Fruit fly (Drosophila melanogaster) whole organism, prepupa: ENCODE measurements around the gene Tps1.
A peak's percentile ranks its signal among the peaks of the same experiment; 100 is the strongest.

Experiments used
- Blimp-1 ChIP-seq: fragments of 200-800 bp; sonication (Bioruptor generic); optimal IDR thresholded peaks from 3 replicates; lab custom pipeline; 2017; ENCODE audit warnings: missing biosample characterization, missing genetic modification characterization, mild to moderate bottlenecking, moderate library complexity, missing genetic modification reagents
- CG10631 ChIP-seq: fragments of 200-800 bp; sonication (Bioruptor generic); optimal IDR thresholded peaks from 2 replicates; lab custom pipeline; 2016; ENCODE audit warnings: missing biosample characterization, missing genetic modification characterization
- CG10669 ChIP-seq: fragments of 200-800 bp; sonication (Bioruptor generic); optimal IDR thresholded peaks from 3 replicates; lab custom pipeline; 2018; ENCODE audit warnings: missing biosample characterization, mild to moderate bottlenecking, missing genetic modification characterization, moderate library complexity
- CG11294 ChIP-seq: fragments of 200-800 bp; sonication (Bioruptor generic); IDR thresholded peaks from 2 replicates; pipeline ENCODE4 v1.3.6; 2022; ENCODE audit warnings: missing biosample characterization, missing genetic modification characterization
- CG11762 ChIP-seq: fragments of 200-800 bp; sonication (Bioruptor generic); optimal IDR thresholded peaks from 3 replicates; lab custom pipeline; 2016; ENCODE audit warnings: missing biosample characterization, missing genetic modification characterization; ENCODE audit not compliant: insufficient read depth
- CG15336 ChIP-seq: fragments of 200-800 bp; sonication (Bioruptor generic); IDR thresholded peaks from 2 replicates; pipeline ENCODE4 v1.3.6; 2022; ENCODE audit warnings: missing biosample characterization, missing genetic modification characterization
- CG1621 ChIP-seq: fragments of 200-800 bp; sonication (Bioruptor generic); optimal IDR thresholded peaks from 3 replicates; lab custom pipeline; 2018; ENCODE audit warnings: missing biosample characterization, mild to moderate bottlenecking, missing genetic modification characterization
- CG16779 ChIP-seq: fragments of 200-800 bp; sonication (Bioruptor generic); optimal IDR thresholded peaks from 3 replicates; lab custom pipeline; 2017; ENCODE audit warnings: missing biosample characterization, mild to moderate bottlenecking, missing genetic modification characterization
- CG3032 ChIP-seq: fragments of 200-800 bp; optimal IDR thresholded peaks from 2 replicates; lab custom pipeline; 2019; ENCODE audit warnings: missing biosample characterization, mild to moderate bottlenecking, missing genetic modification characterization, moderate library complexity
- CG31627 ChIP-seq: fragments of 200-800 bp; sonication (Bioruptor generic); optimal IDR thresholded peaks from 3 replicates; lab custom pipeline; 2016; ENCODE audit warnings: missing biosample characterization, missing genetic modification characterization
- CG32006 ChIP-seq: fragments of 200-800 bp; sonication (Bioruptor generic); optimal IDR thresholded peaks from 3 replicates; lab custom pipeline; 2017; ENCODE audit warnings: missing biosample characterization, mild to moderate bottlenecking, missing genetic modification characterization
- CG3919 ChIP-seq: fragments of 200-800 bp; sonication (Bioruptor generic); optimal IDR thresholded peaks from 3 replicates; lab custom pipeline; 2016; ENCODE audit warnings: missing biosample characterization, missing genetic modification characterization
- CG4318 ChIP-seq: fragments of 200-800 bp; sonication (Bioruptor generic); optimal IDR thresholded peaks from 3 replicates; lab custom pipeline; 2017; ENCODE audit warnings: missing biosample characterization, mild to moderate bottlenecking, missing genetic modification characterization
- CG6276 ChIP-seq: fragments of 200-800 bp; sonication (Bioruptor generic); optimal IDR thresholded peaks from 2 replicates; lab custom pipeline; 2017; ENCODE audit warnings: missing biosample characterization, mild to moderate bottlenecking, missing genetic modification characterization
- CG6792 ChIP-seq: fragments of 200-800 bp; sonication (Bioruptor generic); optimal IDR thresholded peaks from 3 replicates; lab custom pipeline; 2016; ENCODE audit warnings: missing biosample characterization, missing genetic modification characterization
- CG6808 ChIP-seq: fragments of 200-800 bp; sonication (Bioruptor generic); optimal IDR thresholded peaks from 3 replicates; lab custom pipeline; 2017; ENCODE audit warnings: missing biosample characterization, missing genetic modification characterization, mild to moderate bottlenecking, moderate library complexity, missing genetic modification reagents
- CG6854 ChIP-seq: fragments of 200-800 bp; sonication (Bioruptor generic); optimal IDR thresholded peaks from 2 replicates; lab custom pipeline; 2017; ENCODE audit warnings: missing biosample characterization, mild to moderate bottlenecking, missing genetic modification characterization
- CG7368 ChIP-seq: fragments of 200-800 bp; sonication (Bioruptor generic); optimal IDR thresholded peaks from 3 replicates; lab custom pipeline; 2016; ENCODE audit warnings: missing biosample characterization, missing genetic modification characterization
- CG8119 ChIP-seq: fragments of 200-800 bp; sonication (Bioruptor generic); IDR thresholded peaks from 3 replicates; pipeline ENCODE4 v1.3.6; 2022; ENCODE audit warnings: missing biosample characterization, missing genetic modification characterization
- Eip75B ChIP-seq: fragments of 200-800 bp; sonication (Bioruptor generic); optimal IDR thresholded peaks from 3 replicates; lab custom pipeline; 2016; ENCODE audit warnings: missing biosample characterization, missing genetic modification characterization
- Eip78C ChIP-seq: fragments of 200-800 bp; sonication (Bioruptor generic); peaks from one replicate; lab custom pipeline; 2016; ENCODE audit warnings: missing biosample characterization, missing genetic modification characterization
- Eip93F ChIP-seq: fragments of 200-800 bp; sonication (Bioruptor generic); optimal IDR thresholded peaks from 2 replicates; lab custom pipeline; 2016; ENCODE audit warnings: missing biosample characterization, mild to moderate bottlenecking, missing genetic modification characterization
- Ets21C ChIP-seq: fragments of 200-800 bp; sonication (Bioruptor generic); optimal IDR thresholded peaks from 3 replicates; lab custom pipeline; 2016; ENCODE audit warnings: missing biosample characterization, missing genetic modification characterization
- Ets96B ChIP-seq: fragments of 200-800 bp; optimal IDR thresholded peaks from 2 replicates; lab custom pipeline; 2019; ENCODE audit warnings: missing biosample characterization, mild to moderate bottlenecking, missing genetic modification characterization, moderate library complexity
- Gug ChIP-seq: fragments of 200-800 bp; sonication (Bioruptor generic); IDR thresholded peaks from 2 replicates; pipeline ENCODE4 v1.3.6; 2022; ENCODE audit warnings: missing biosample characterization, missing genetic modification characterization
- Hr38 ChIP-seq: sonication (Bioruptor generic); optimal IDR thresholded peaks from 2 replicates; lab custom pipeline; 2016; ENCODE audit warnings: missing biosample characterization, missing genetic modification characterization
- Hr39 ChIP-seq: fragments of 200-800 bp; sonication (Bioruptor generic); optimal IDR thresholded peaks from 2 replicates; lab custom pipeline; 2016; ENCODE audit warnings: missing biosample characterization, missing genetic modification characterization
- Hr4 ChIP-seq: fragments of 200-800 bp; sonication (Bioruptor generic); optimal IDR thresholded peaks from 3 replicates; lab custom pipeline; 2016; ENCODE audit warnings: missing biosample characterization, missing genetic modification characterization
- Lpt ChIP-seq: fragments of 200-800 bp; sonication (Bioruptor generic); optimal IDR thresholded peaks from 3 replicates; lab custom pipeline; 2016; ENCODE audit warnings: missing biosample characterization, missing genetic modification characterization
- Met ChIP-seq: fragments of 200-800 bp; sonication (Bioruptor generic); optimal IDR thresholded peaks from 3 replicates; lab custom pipeline; 2016; ENCODE audit warnings: missing biosample characterization, missing genetic modification characterization
- OdsH ChIP-seq: fragments of 200-800 bp; sonication (Bioruptor generic); optimal IDR thresholded peaks from 3 replicates; lab custom pipeline; 2016; ENCODE audit warnings: missing biosample characterization, missing genetic modification characterization
- Smox ChIP-seq: fragments of 200-800 bp; sonication (Bioruptor generic); optimal IDR thresholded peaks from 3 replicates; lab custom pipeline; 2016; ENCODE audit warnings: missing biosample characterization, missing genetic modification characterization
- Sox102F ChIP-seq: fragments of 200-800 bp; sonication (Bioruptor generic); optimal IDR thresholded peaks from 2 replicates; lab custom pipeline; 2016; ENCODE audit warnings: missing biosample characterization, mild to moderate bottlenecking, missing genetic modification characterization
- Sox15 ChIP-seq: fragments of 200-800 bp; sonication (Bioruptor generic); optimal IDR thresholded peaks from 3 replicates; lab custom pipeline; 2016; ENCODE audit warnings: missing biosample characterization, missing genetic modification characterization
- achi ChIP-seq: fragments of 200-800 bp; sonication (Bioruptor generic); optimal IDR thresholded peaks from 3 replicates; lab custom pipeline; 2016; ENCODE audit warnings: missing biosample characterization, missing genetic modification characterization
- acj6 ChIP-seq: fragments of 200-800 bp; sonication (Bioruptor generic); optimal IDR thresholded peaks from 3 replicates; lab custom pipeline; 2016; ENCODE audit warnings: missing biosample characterization, missing genetic modification characterization
- cyc ChIP-seq: fragments of 200-800 bp; sonication (Bioruptor generic); optimal IDR thresholded peaks from 3 replicates; lab custom pipeline; 2016; ENCODE audit warnings: missing biosample characterization, missing genetic modification characterization
- dac ChIP-seq: fragments of 200-800 bp; sonication (Bioruptor generic); optimal IDR thresholded peaks from 2 replicates; lab custom pipeline; 2017; ENCODE audit warnings: missing biosample characterization, mild to moderate bottlenecking, missing genetic modification characterization
- dsx ChIP-seq: fragments of 200-800 bp; optimal IDR thresholded peaks from 3 replicates; lab custom pipeline; 2019; ENCODE audit warnings: missing biosample characterization, mild to moderate bottlenecking, missing genetic modification characterization, moderate library complexity; ENCODE audit not compliant: poor library complexity, severe bottlenecking
- eg ChIP-seq: fragments of 200-800 bp; sonication (Bioruptor generic); IDR thresholded peaks from 3 replicates; pipeline ENCODE4 v1.3.6; 2022; ENCODE audit warnings: missing biosample characterization, missing genetic modification characterization
- esn ChIP-seq: fragments of 200-800 bp; sonication (Bioruptor generic); optimal IDR thresholded peaks from 2 replicates; lab custom pipeline; 2016; ENCODE audit warnings: missing biosample characterization, mild to moderate bottlenecking, missing genetic modification characterization, moderate library complexity
- fd59A ChIP-seq: fragments of 200-800 bp; sonication (Bioruptor generic); optimal IDR thresholded peaks from 2 replicates; lab custom pipeline; 2017; ENCODE audit warnings: missing biosample characterization, mild to moderate bottlenecking, missing genetic modification characterization, missing genetic modification reagents
- fkh ChIP-seq: fragments of 200-800 bp; sonication (Bioruptor generic); optimal IDR thresholded peaks from 3 replicates; lab custom pipeline; 2017; ENCODE audit warnings: missing biosample characterization, mild to moderate bottlenecking, missing genetic modification characterization, moderate library complexity
- lz ChIP-seq: fragments of 200-800 bp; sonication (Bioruptor generic); optimal IDR thresholded peaks from 3 replicates; lab custom pipeline; 2016; ENCODE audit warnings: missing biosample characterization, missing genetic modification characterization
- net ChIP-seq: fragments of 200-800 bp; sonication (Bioruptor generic); optimal IDR thresholded peaks from 3 replicates; lab custom pipeline; 2016; ENCODE audit warnings: missing biosample characterization, missing genetic modification characterization
- pdm3 ChIP-seq: fragments of 200-800 bp; sonication (Bioruptor generic); optimal IDR thresholded peaks from 3 replicates; lab custom pipeline; 2016; ENCODE audit warnings: missing biosample characterization, missing genetic modification characterization
- salr ChIP-seq, 2 experiments: fragments of 200-800 bp; sonication (Bioruptor generic); optimal IDR thresholded peaks; 3 replicates each; lab custom pipeline; 2016 to 2018; ENCODE audit warnings: missing biosample characterization in 2 of 2, missing genetic modification characterization in 2 of 2, mild to moderate bottlenecking in 1 of 2
- spab ChIP-seq: fragments of 200-800 bp; sonication (Bioruptor generic); optimal IDR thresholded peaks from 2 replicates; lab custom pipeline; 2017; ENCODE audit warnings: missing biosample characterization, mild to moderate bottlenecking, missing genetic modification characterization, missing genetic modification reagents
- ss ChIP-seq, 2 experiments: fragments of 200-800 bp; sonication (Bioruptor generic); optimal IDR thresholded peaks; 2 replicates in 1 of 2; 3 replicates in 1 of 2; lab custom pipeline; 2017 to 2018; ENCODE audit warnings: mild to moderate bottlenecking in 2 of 2, missing biosample characterization in 2 of 2, missing genetic modification characterization in 2 of 2, moderate library complexity in 1 of 2
- svp ChIP-seq: fragments of 200-800 bp; sonication (Bioruptor generic); peaks from one replicate; lab custom pipeline; 2016; ENCODE audit warnings: missing biosample characterization, missing genetic modification characterization
- topi ChIP-seq: fragments of 200-800 bp; sonication (Bioruptor generic); optimal IDR thresholded peaks from 3 replicates; lab custom pipeline; 2016; ENCODE audit warnings: missing biosample characterization, missing genetic modification characterization
- vri ChIP-seq: fragments of 200-800 bp; sonication (Bioruptor generic); optimal IDR thresholded peaks from 3 replicates; lab custom pipeline; 2016; ENCODE audit warnings: missing biosample characterization, mild to moderate bottlenecking, missing genetic modification characterization

The Tps1 gene

dm6 chr2L:4416089-4416488, 28.0 kb downstream of the Tps1 start:
- TF ChIP-seq eg (GFP tag; lab: Robert Waterston, UW) (peak; percentile 45; the same call in 1 of the 3 replicates), Sox102F (GFP tag; lab: Kevin White, UChicago) (peak; percentile 25), Gug (no peak), Eip78C (GFP tag; lab: Kevin White, UChicago) (peak; percentile 79), salr (GFP tag; optimal IDR thresholded peaks at IDR 0.05; lab: Kevin White, UChicago) (peak in 1 of 2 experiments; percentile 5), Sox15 (GFP tag; lab: Kevin White, UChicago) (peak; percentile 6), CG3032 (no peak), CG10669 (GFP tag; lab: Kevin White, UChicago) (peak; percentile 48), fd59A (peak; percentile 21), lz (GFP tag; lab: Kevin White, UChicago) (peak; percentile 10), Ets21C (GFP tag; lab: Kevin White, UChicago) (peak; percentile 23), CG11294 (no peak), CG6808 (GFP tag; lab: Kevin White, UChicago) (peak; percentile 27), Smox (GFP tag; lab: Kevin White, UChicago) (peak; percentile 13), CG8119 (GFP tag; lab: Robert Waterston, UW) (0 out of 3 replicates have a peak, but pooled peaks have one; percentile 24), topi (GFP tag; lab: Kevin White, UChicago) (peak; percentile 26), Hr39 (peak; percentile 35), ss (GFP tag; optimal IDR thresholded peaks at IDR 0.05; lab: Kevin White, UChicago) (peak in 1 of 2 experiments; percentile 33), CG6792 (GFP tag; lab: Kevin White, UChicago) (peak; percentile 26), dsx (peak; percentile 32), vri (no peak), Met (peak; percentile 43), CG11762 (GFP tag; lab: Kevin White, UChicago) (peak; percentile 11), fkh (GFP tag; lab: Kevin White, UChicago) (no peak), CG10631 (GFP tag; lab: Kevin White, UChicago) (peak; percentile 43), CG1621 (tag; lab: Kevin White, UChicago) (peak; percentile 32), CG7368 (GFP tag; lab: Kevin White, UChicago) (peak; percentile 33), spab (GFP tag; lab: Kevin White, UChicago) (peak; percentile 31), Blimp-1 (GFP tag; lab: Kevin White, UChicago) (no peak), Ets96B (tag; lab: Kevin White, UChicago) (peak; percentile 62), CG6854 (GFP tag; lab: Kevin White, UChicago) (no peak), esn (GFP tag; lab: Kevin White, UChicago) (no peak), Hr38 (GFP tag; lab: Kevin White, UChicago) (no peak), CG16779 (tag; lab: Kevin White, UChicago) (no peak), net (GFP tag; lab: Kevin White, UChicago) (peak; percentile 40), achi (peak; percentile 47), CG31627 (GFP tag; lab: Kevin White, UChicago) (peak; percentile 11), CG3919 (GFP tag; lab: Kevin White, UChicago) (peak; percentile 53), CG15336 (GFP tag; lab: Robert Waterston, UW) (peak; percentile 36; the same call in 1 of the 2 replicates), svp (GFP tag; lab: Kevin White, UChicago) (peak; percentile 54), CG6276 (GFP tag; lab: Kevin White, UChicago) (peak; percentile 17), CG4318 (GFP tag; lab: Kevin White, UChicago) (no peak), pdm3 (peak; percentile 48), Eip93F (GFP tag; lab: Kevin White, UChicago) (no peak), Eip75B (peak; percentile 53), Hr4 (GFP tag; lab: Kevin White, UChicago) (peak; percentile 47), dac (GFP tag; lab: Kevin White, UChicago) (no peak), Lpt (peak; percentile 23), CG32006 (peak; percentile 50), cyc (GFP tag; lab: Kevin White, UChicago) (peak; percentile 32), acj6 (GFP tag; lab: Kevin White, UChicago) (peak; percentile 23), OdsH (GFP tag; lab: Kevin White, UChicago) (peak; percentile 50)
